Worm (Caenorhabditis elegans) whole organism, L2 larva: ENCODE measurements around the gene R03A10.5.

Experiments
- aly-2 ChIP-seq: fragments of 150-350 bp; optimal IDR thresholded peaks from 2 replicates; lab custom pipeline; 2014; ENCODE audit warnings: missing biosample characterization, missing genetic modification characterization
- elt-3 ChIP-seq: sonication (generic microtip); optimal IDR thresholded peaks from 2 replicates; lab custom pipeline; 2017; ENCODE audit warnings: missing biosample characterization, missing genetic modification characterization
- fos-1 ChIP-seq: fragments of 150-350 bp; optimal IDR thresholded peaks from 2 replicates; lab custom pipeline; 2014; ENCODE audit warnings: missing biosample characterization, missing genetic modification characterization
- nhr-12 ChIP-seq: fragments of 150-350 bp; optimal IDR thresholded peaks from 2 replicates; lab custom pipeline; 2014; ENCODE audit warnings: missing biosample characterization, missing genetic modification characterization

ce11 chrX:15446292-15446794 lies at the start of gene R03A10.5:
- no peak for TF ChIP-seq elt-3 (tag; lab: Kevin White, UChicago)
- no peak for TF ChIP-seq nhr-12 (tag; lab: Kevin White, UChicago)
- TF ChIP-seq aly-2 (tag; lab: Kevin White, UChicago), result no peak
- TF ChIP-seq fos-1 (tag; lab: Kevin White, UChicago), result no peak
